Worm (Caenorhabditis elegans): Measurements from ENCODE around the gene F58E6.6.

DNA sequence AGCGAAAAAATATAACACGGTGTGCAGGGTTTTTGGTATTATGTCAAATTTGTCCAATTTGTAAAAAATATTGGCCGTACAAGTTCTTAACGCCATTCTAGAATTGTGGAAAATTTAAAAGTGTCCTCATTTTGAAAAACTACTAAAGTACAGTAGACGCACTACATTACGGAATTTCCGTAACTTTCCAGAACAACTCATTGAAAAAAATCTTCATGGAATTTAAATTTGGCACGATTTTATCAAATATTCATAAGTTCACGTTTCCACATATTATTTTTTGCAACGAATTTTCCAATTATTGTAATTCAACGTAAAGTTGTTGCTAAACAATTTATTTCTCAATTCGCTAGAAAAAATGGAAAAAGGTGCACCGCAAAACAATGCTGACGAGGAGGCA, 37.9 kb downstream of the F58E6.6 start, which contains the start of gene F40F9.3:
- no peak for TF ChIP-seq tbp1 (GFP tag; optimal IDR thresholded peaks at IDR 0.05)
- no peak for TF ChIP-seq ama-1 (optimal IDR thresholded peaks at IDR 0.05)
- TF ChIP-seq ama-1 (GFP tag; optimal IDR thresholded peaks at IDR 0.05): no peak
- TF ChIP-seq him-1 (tag; optimal IDR thresholded peaks at IDR 0.05): no peak
- no peak for TF ChIP-seq somi-1 (GFP tag; optimal IDR thresholded peaks at IDR 0.05)
- TF ChIP-seq B0019.2 (GFP tag; conservative IDR thresholded peaks at IDR 0.05): no peak
- TF ChIP-seq dpl-1 (GFP tag; optimal IDR thresholded peaks at IDR 0.05): no peak
- no peak for TF ChIP-seq ceh-40 (GFP tag; IDR thresholded peaks at IDR 0.05)
- TF ChIP-seq ztf-22 (GFP tag; optimal IDR thresholded peaks at IDR 0.05): no peak
- TF ChIP-seq nhr-179 (tag; optimal IDR thresholded peaks at IDR 0.05): no peak
- no peak for TF ChIP-seq D2030.7 (GFP tag; IDR thresholded peaks at IDR 0.05)
- TF ChIP-seq unc-62 (GFP tag; optimal IDR thresholded peaks at IDR 0.05): no peak

Measured in whole organism, young adult.